Worm (Caenorhabditis elegans) whole organism, L4 larva: ENCODE data around the gene dnj-7.
A peak's percentile ranks its signal among the peaks of the same experiment; 100 is the strongest.

Experiments used
- F26F4.8 ChIP-seq: fragments of 200-800 bp; sonication (Bioruptor generic); conservative IDR thresholded peaks from 2 replicates; pipeline ENCODE4 v1.3.6; 2022; ENCODE audit warnings: missing genetic modification characterization, missing compliant biosample characterization
- F44E2.7 ChIP-seq: fragments of 200-800 bp; sonication (Bioruptor generic); IDR thresholded peaks from 2 replicates; pipeline ENCODE4 v2.1.2; 2022; ENCODE audit warnings: missing genetic modification characterization, missing compliant biosample characterization
- R02D3.7 ChIP-seq: fragments of 150-350 bp; sonication (generic microtip); optimal IDR thresholded peaks from 3 replicates; lab custom pipeline; 2014; ENCODE audit warnings: missing biosample characterization, missing genetic modification characterization
- T20F7.1 ChIP-seq: fragments of 200-800 bp; sonication (Bioruptor generic); optimal IDR thresholded peaks from 2 replicates; lab custom pipeline; 2018; ENCODE audit warnings: mild to moderate bottlenecking, missing genetic modification characterization, missing compliant biosample characterization
- T26A8.4 ChIP-seq: fragments of 200-800 bp; sonication (Bioruptor generic); IDR thresholded peaks from 2 replicates; pipeline ENCODE4 v1.3.6; 2022; ENCODE audit warnings: missing genetic modification characterization, missing compliant biosample characterization
- Y105C5A.15 ChIP-seq: fragments of 200-800 bp; sonication (Bioruptor generic); IDR thresholded peaks from 2 replicates; pipeline ENCODE4 v1.3.6; 2022; ENCODE audit warnings: missing genetic modification characterization, missing compliant biosample characterization
- ZK337.2 ChIP-seq: fragments of 200-800 bp; sonication (Bioruptor generic); IDR thresholded peaks from 2 replicates; pipeline ENCODE4 v1.3.6; 2022; ENCODE audit warnings: missing genetic modification reagents, missing genetic modification characterization, missing compliant biosample characterization
- aha-1 ChIP-seq: fragments of 150-350 bp; peaks from one replicate; lab custom pipeline; 2014; ENCODE audit warnings: missing biosample characterization, missing genetic modification characterization
- aly-2 ChIP-seq: sonication (generic microtip); optimal IDR thresholded peaks from 2 replicates; lab custom pipeline; 2018; ENCODE audit warnings: missing biosample characterization, missing genetic modification characterization
- arid-1 ChIP-seq: fragments of 200-800 bp; sonication (Bioruptor generic); conservative IDR thresholded peaks from 2 replicates; pipeline ENCODE4 v1.3.6; 2022; ENCODE audit warnings: missing genetic modification reagents, missing genetic modification characterization, missing compliant biosample characterization
- attf-4 ChIP-seq: sonication (generic microtip); optimal IDR thresholded peaks from 3 replicates; lab custom pipeline; 2017; ENCODE audit warnings: missing biosample characterization, missing genetic modification characterization
- ceh-62 ChIP-seq: sonication (generic microtip); optimal IDR thresholded peaks from 2 replicates; lab custom pipeline; 2017; ENCODE audit warnings: missing biosample characterization, missing genetic modification characterization
- ceh-82 ChIP-seq: sonication (generic microtip); optimal IDR thresholded peaks from 2 replicates; lab custom pipeline; 2017; ENCODE audit warnings: missing biosample characterization, missing genetic modification characterization
- ctbp-1 ChIP-seq: fragments of 200-800 bp; sonication (Bioruptor generic); IDR thresholded peaks from 2 replicates; pipeline ENCODE4 v1.3.6; 2022; ENCODE audit warnings: missing genetic modification reagents, missing genetic modification characterization, missing compliant biosample characterization
- daf-8 ChIP-seq: fragments of 200-800 bp; sonication (Bioruptor generic); IDR thresholded peaks from 2 replicates; pipeline ENCODE4 v1.3.6; 2022; ENCODE audit warnings: missing genetic modification characterization, missing compliant biosample characterization
- dmd-6 ChIP-seq: fragments of 200-800 bp; sonication (Bioruptor generic); IDR thresholded peaks from 2 replicates; pipeline ENCODE4 v1.3.6; 2022; ENCODE audit warnings: missing genetic modification reagents, missing genetic modification characterization, missing compliant biosample characterization
- dmd-8 ChIP-seq: fragments of 200-800 bp; sonication (Bioruptor generic); IDR thresholded peaks from 2 replicates; pipeline ENCODE4 v1.3.6; 2022; ENCODE audit warnings: missing genetic modification characterization, missing compliant biosample characterization
- dmd-9 ChIP-seq: fragments of 200-800 bp; sonication (Bioruptor generic); IDR thresholded peaks from 2 replicates; pipeline ENCODE4 v1.3.6; 2022; ENCODE audit warnings: missing genetic modification reagents, missing genetic modification characterization, missing compliant biosample characterization
- duxl-1 ChIP-seq: sonication (generic microtip); optimal IDR thresholded peaks from 2 replicates; lab custom pipeline; 2016; ENCODE audit warnings: mild to moderate bottlenecking, missing genetic modification characterization, moderate library complexity, missing compliant biosample characterization; ENCODE audit not compliant: poor library complexity
- dve-1 ChIP-seq: sonication (generic microtip); optimal IDR thresholded peaks from 2 replicates; lab custom pipeline; 2017; ENCODE audit warnings: antibody characterized with exemption, mild to moderate bottlenecking, missing genetic modification characterization, missing compliant biosample characterization; ENCODE audit not compliant: insufficient read depth
- egl-43 ChIP-seq: fragments of 200-800 bp; sonication (Bioruptor generic); IDR thresholded peaks from 2 replicates; pipeline ENCODE4 v1.3.6; 2022; ENCODE audit warnings: missing genetic modification reagents, missing genetic modification characterization, missing compliant biosample characterization
- hlh-11 ChIP-seq: fragments of 200-800 bp; sonication (Bioruptor generic); optimal IDR thresholded peaks from 2 replicates; lab custom pipeline; 2018; ENCODE audit warnings: mild to moderate bottlenecking, missing genetic modification characterization, missing compliant biosample characterization
- hmg-1.1 ChIP-seq: fragments of 200-800 bp; sonication (Bioruptor generic); IDR thresholded peaks from 2 replicates; pipeline ENCODE4 v1.3.6; 2022; ENCODE audit warnings: missing genetic modification reagents, missing genetic modification characterization, missing compliant biosample characterization
- lin-1 ChIP-seq: fragments of 200-800 bp; sonication (Bioruptor generic); IDR thresholded peaks from 2 replicates; pipeline ENCODE4 v1.3.6; 2022; ENCODE audit warnings: missing genetic modification reagents, missing genetic modification characterization, missing compliant biosample characterization
- lin-13 ChIP-seq: fragments of 150-350 bp; optimal IDR thresholded peaks from 2 replicates; lab custom pipeline; 2014; ENCODE audit warnings: missing biosample characterization, missing genetic modification reagents, missing genetic modification characterization
- lin-15B ChIP-seq: fragments of 150-350 bp; sonication (generic microtip); optimal IDR thresholded peaks from 3 replicates; lab custom pipeline; 2014; ENCODE audit warnings: missing biosample characterization, missing genetic modification characterization
- lin-38 ChIP-seq: fragments of 200-800 bp; sonication (Bioruptor generic); IDR thresholded peaks from 2 replicates; pipeline ENCODE4 v1.3.6; 2022; ENCODE audit warnings: missing genetic modification reagents, missing genetic modification characterization, missing compliant biosample characterization
- lin-39 ChIP-seq: fragments of 150-350 bp; optimal IDR thresholded peaks from 2 replicates; lab custom pipeline; 2014; ENCODE audit warnings: missing biosample characterization, missing genetic modification reagents, missing genetic modification characterization
- lsy-2 ChIP-seq, 2 experiments: fragments of 150-350 bp in 1 of 2; sonication (generic microtip) in 1 of 2; optimal IDR thresholded peaks; 2 replicates each; lab custom pipeline; 2014 to 2017; ENCODE audit warnings: missing biosample characterization in 2 of 2, missing genetic modification characterization in 2 of 2
- madf-5 ChIP-seq, 2 experiments: fragments of 200-800 bp; sonication (Bioruptor generic); IDR thresholded peaks; 2 replicates each; pipeline ENCODE4 v1.3.6; 2022; ENCODE audit warnings: missing compliant biosample characterization in 2 of 2, missing genetic modification characterization in 2 of 2
- mdt-29 ChIP-seq: fragments of 200-800 bp; sonication (Bioruptor generic); IDR thresholded peaks from 2 replicates; pipeline ENCODE4 v1.3.6; 2022; ENCODE audit warnings: missing genetic modification reagents, missing genetic modification characterization, missing compliant biosample characterization
- mes-2 ChIP-seq: sonication (generic microtip); optimal IDR thresholded peaks from 2 replicates; lab custom pipeline; 2016; ENCODE audit warnings: missing genotype, mild to moderate bottlenecking, missing genetic modification characterization, missing compliant biosample characterization; ENCODE audit not compliant: poor library complexity, severe bottlenecking
- mxl-2 ChIP-seq: fragments of 200-800 bp; sonication (Bioruptor generic); conservative IDR thresholded peaks from 2 replicates; pipeline ENCODE4 v1.3.6; 2022; ENCODE audit warnings: missing genetic modification reagents, missing genetic modification characterization, missing compliant biosample characterization
- mxl-3 ChIP-seq: fragments of 200-800 bp; sonication (Bioruptor generic); optimal IDR thresholded peaks from 2 replicates; lab custom pipeline; 2018; ENCODE audit warnings: mild to moderate bottlenecking, missing genetic modification characterization, missing compliant biosample characterization
- nhr-11 ChIP-seq: fragments of 150-350 bp; optimal IDR thresholded peaks from 2 replicates; lab custom pipeline; 2014; ENCODE audit warnings: missing biosample characterization, missing genetic modification characterization
- nhr-237 ChIP-seq: sonication (generic microtip); optimal IDR thresholded peaks from 2 replicates; lab custom pipeline; 2017; ENCODE audit warnings: missing biosample characterization, missing genetic modification characterization
- nhr-41 ChIP-seq: fragments of 200-800 bp; sonication (Bioruptor generic); IDR thresholded peaks from 2 replicates; pipeline ENCODE4 v1.3.6; 2022; ENCODE audit warnings: missing genetic modification reagents, missing genetic modification characterization, missing compliant biosample characterization
- pqm-1 ChIP-seq: sonication (generic microtip); optimal IDR thresholded peaks from 2 replicates; lab custom pipeline; 2017; ENCODE audit warnings: missing biosample characterization, missing genetic modification characterization
- saeg-2 ChIP-seq: fragments of 200-800 bp; sonication (Bioruptor generic); IDR thresholded peaks from 2 replicates; pipeline ENCODE4 v1.3.6; 2022; ENCODE audit warnings: missing genetic modification reagents, missing genetic modification characterization, missing compliant biosample characterization
- set-16 ChIP-seq: fragments of 200-800 bp; sonication (Bioruptor generic); IDR thresholded peaks from 2 replicates; pipeline ENCODE4 v1.3.6; 2022; ENCODE audit warnings: missing genetic modification reagents, missing genetic modification characterization, missing compliant biosample characterization
- skn-1 ChIP-seq: fragments of 150-350 bp; optimal IDR thresholded peaks from 2 replicates; lab custom pipeline; 2014; ENCODE audit warnings: missing biosample characterization, missing genetic modification characterization
- snpc-1.2 ChIP-seq: fragments of 200-800 bp; sonication (Bioruptor generic); IDR thresholded peaks from 2 replicates; pipeline ENCODE4 v1.3.6; 2022; ENCODE audit warnings: missing genetic modification reagents, missing genetic modification characterization, missing compliant biosample characterization
- snpc-4 ChIP-seq: fragments of 150-350 bp; optimal IDR thresholded peaks from 2 replicates; lab custom pipeline; 2014; ENCODE audit warnings: missing biosample characterization, missing genetic modification characterization
- spr-1 ChIP-seq: sonication (generic microtip); optimal IDR thresholded peaks from 2 replicates; lab custom pipeline; 2016; ENCODE audit warnings: mild to moderate bottlenecking, missing genetic modification characterization, missing compliant biosample characterization
- tag-97 ChIP-seq: fragments of 200-800 bp; sonication (Bioruptor generic); IDR thresholded peaks from 2 replicates; pipeline ENCODE4 v1.3.6; 2022; ENCODE audit warnings: missing genetic modification characterization, missing compliant biosample characterization
- unc-62 ChIP-seq, 3 experiments: fragments of 150-350 bp in 1 of 3; sonication (generic microtip); optimal IDR thresholded peaks in 2 of 3; peaks in 1 of 3; 1 replicate in 1 of 3; 2 replicates in 2 of 3; lab custom pipeline; 2014 to 2017; ENCODE audit warnings: missing biosample characterization in 3 of 3, missing genetic modification characterization in 3 of 3, missing genetic modification reagents in 3 of 3, missing genotype in 1 of 3
- vab-7 ChIP-seq: fragments of 200-800 bp; sonication (Bioruptor generic); IDR thresholded peaks from 2 replicates; pipeline ENCODE4 v1.3.6; 2022; ENCODE audit warnings: missing genetic modification reagents, missing genetic modification characterization, missing compliant biosample characterization
- zfp-2 ChIP-seq: sonication (generic microtip); optimal IDR thresholded peaks from 2 replicates; lab custom pipeline; 2016; ENCODE audit warnings: mild to moderate bottlenecking, missing genetic modification characterization, missing compliant biosample characterization
- zip-11 ChIP-seq: fragments of 200-800 bp; sonication (Bioruptor generic); IDR thresholded peaks from 2 replicates; pipeline ENCODE4 v1.3.6; 2022; ENCODE audit warnings: missing genetic modification characterization, missing compliant biosample characterization
- ztf-11 ChIP-seq: fragments of 150-350 bp; optimal IDR thresholded peaks from 2 replicates; lab custom pipeline; 2014; ENCODE audit warnings: missing biosample characterization, missing genetic modification characterization

Gene dnj-7

ce11 chrX:7229357-7229756 lies 35.0 kb downstream of the dnj-7 start:
- no peak for TF ChIP-seq dve-1 (tag; lab: Kevin White, UChicago)
- TF ChIP-seq unc-62 (GFP tag; optimal IDR thresholded peaks at IDR 0.05 in 1 of 2; lab: Kevin White, UChicago): peak in 1 of 2 experiments; percentile 82
- TF ChIP-seq unc-62 (tag; optimal IDR thresholded peaks at IDR 0.05; lab: Kevin White, UChicago): no peak
- TF ChIP-seq aha-1: peak; percentile 81

- TF ChIP-seq mdt-29 (GFP tag; lab: Robert Waterston, UW) (no peak), ctbp-1 (GFP tag; lab: Robert Waterston, UW) (no peak), lsy-2 (tag; optimal IDR thresholded peaks at IDR 0.05; lab: Kevin White, UChicago) (peak in 1 of 2 experiments; percentile 59), nhr-237 (no peak), ztf-11 (tag; lab: Kevin White, UChicago) (no peak), lin-39 (no peak), F26F4.8 (GFP tag; lab: Robert Waterston, UW) (no peak), lin-15B (no peak), ZK337.2 (GFP tag; lab: Robert Waterston, UW) (no peak), dve-1 (tag; lab: Kevin White, UChicago) (peak; percentile 58), lin-13 (GFP tag; lab: Kevin White, UChicago) (no peak), snpc-4 (tag; lab: Kevin White, UChicago) (no peak), dmd-8 (GFP tag; lab: Robert Waterston, UW) (no peak), lin-38 (no peak), T20F7.1 (no peak), ceh-62 (tag; lab: Kevin White, UChicago) (no peak), nhr-11 (tag; lab: Kevin White, UChicago) (no peak), F44E2.7 (GFP tag; lab: Robert Waterston, UW) (no peak), T26A8.4 (GFP tag; lab: Robert Waterston, UW) (no peak; the same call in 1 of the 2 replicates), hmg-1.1 (no peak), snpc-1.2 (GFP tag; lab: Robert Waterston, UW) (no peak), nhr-41 (no peak), hlh-11 (tag; lab: Kevin White, UChicago) (peak; percentile 12), lin-1 (GFP tag; lab: Robert Waterston, UW) (no peak), aly-2 (no peak), ceh-82 (tag; lab: Kevin White, UChicago) (no peak), unc-62 (GFP tag; optimal IDR thresholded peaks at IDR 0.05 in 1 of 2; lab: Kevin White, UChicago) (peak in 1 of 2 experiments; percentile 68), unc-62 (tag; optimal IDR thresholded peaks at IDR 0.05; lab: Kevin White, UChicago) (no peak), dmd-6 (GFP tag; lab: Robert Waterston, UW) (no peak), mxl-2 (GFP tag; lab: Robert Waterston, UW) (no peak), Y105C5A.15 (no peak), pqm-1 (tag; lab: Kevin White, UChicago) (no peak), madf-5 (GFP tag; IDR thresholded peaks at IDR 0.05; lab: Robert Waterston, UW) (no peak), dmd-9 (GFP tag; lab: Robert Waterston, UW) (no peak), spr-1 (tag; lab: Kevin White, UChicago) (no peak), attf-4 (tag; lab: Kevin White, UChicago) (no peak), mes-2 (tag; lab: Kevin White, UChicago) (peak; percentile 13), tag-97 (GFP tag; lab: Robert Waterston, UW) (no peak), saeg-2 (GFP tag; lab: Robert Waterston, UW) (no peak), arid-1 (GFP tag; lab: Robert Waterston, UW) (no peak), skn-1 (tag; lab: Kevin White, UChicago) (peak; percentile 31), mxl-3 (no peak), egl-43 (no peak), R02D3.7 (tag; lab: Kevin White, UChicago) (no peak), daf-8 (no peak), zfp-2 (tag; lab: Kevin White, UChicago) (no peak), set-16 (no peak), duxl-1 (tag; lab: Kevin White, UChicago) (peak; percentile 20), zip-11 (GFP tag; lab: Robert Waterston, UW) (no peak), vab-7 (GFP tag; lab: Robert Waterston, UW) (no peak)
These were observed 36.0 kb downstream of the dnj-7 start for ce11 chrX:7230321-7230720.
